Worm (Caenorhabditis elegans) whole organism, late embryonic: ENCODE data around the gene pyt-1.

Experiments
- C38D4.7 ChIP-seq: fragments of 200-800 bp; sonication (Bioruptor generic); optimal IDR thresholded peaks from 2 replicates; lab custom pipeline; 2018; ENCODE audit warnings: mild to moderate bottlenecking, missing genetic modification characterization, moderate library complexity, missing compliant biosample characterization
- F13H6.1 ChIP-seq: sonication (generic microtip); optimal IDR thresholded peaks from 2 replicates; lab custom pipeline; 2016; ENCODE audit warnings: missing genetic modification characterization, missing compliant biosample characterization
- K02D7.2 ChIP-seq: sonication (generic microtip); optimal IDR thresholded peaks from 2 replicates; lab custom pipeline; 2017; ENCODE audit warnings: mild to moderate bottlenecking, missing genetic modification characterization, missing compliant biosample characterization
- K09A11.1 ChIP-seq: sonication (generic microtip); optimal IDR thresholded peaks from 2 replicates; lab custom pipeline; 2017; ENCODE audit warnings: antibody characterized with exemption, mild to moderate bottlenecking, missing genetic modification characterization, missing compliant biosample characterization; ENCODE audit not compliant: insufficient read depth
- Y22D7AL.16 ChIP-seq: sonication (generic microtip); optimal IDR thresholded peaks from 2 replicates; lab custom pipeline; 2016; ENCODE audit warnings: missing genetic modification characterization, missing compliant biosample characterization
- ama-1 ChIP-seq: fragments of 150-350 bp; optimal IDR thresholded peaks from 2 replicates; lab custom pipeline; 2014
- ceh-18 ChIP-seq: sonication (generic microtip); optimal IDR thresholded peaks from 2 replicates; lab custom pipeline; 2016; ENCODE audit warnings: missing genetic modification characterization, missing compliant biosample characterization
- ceh-19 ChIP-seq: fragments of 200-800 bp; sonication (Bioruptor generic); optimal IDR thresholded peaks from 2 replicates; lab custom pipeline; 2018; ENCODE audit warnings: mild to moderate bottlenecking, missing genetic modification characterization, missing compliant biosample characterization
- ceh-31 ChIP-seq: sonication (generic microtip); optimal IDR thresholded peaks from 2 replicates; lab custom pipeline; 2016; ENCODE audit warnings: missing genetic modification characterization, missing compliant biosample characterization
- ceh-48 ChIP-seq: sonication (generic microtip); optimal IDR thresholded peaks from 2 replicates; lab custom pipeline; 2016; ENCODE audit warnings: missing genetic modification characterization, inconsistent platforms, missing compliant biosample characterization
- ceh-6 ChIP-seq: fragments of 200-800 bp; sonication (Bioruptor generic); optimal IDR thresholded peaks from 2 replicates; lab custom pipeline; 2018; ENCODE audit warnings: mild to moderate bottlenecking, missing genetic modification characterization, missing compliant biosample characterization
- ceh-9 ChIP-seq: sonication (generic microtip); optimal IDR thresholded peaks from 2 replicates; lab custom pipeline; 2016; ENCODE audit warnings: mild to moderate bottlenecking, missing genetic modification characterization, inconsistent platforms, missing compliant biosample characterization
- dmd-4 ChIP-seq: sonication (generic microtip); optimal IDR thresholded peaks from 2 replicates; lab custom pipeline; 2016; ENCODE audit warnings: borderline replicate concordance, missing genetic modification characterization, missing compliant biosample characterization
- dve-1 ChIP-seq: sonication (generic microtip); optimal IDR thresholded peaks from 2 replicates; lab custom pipeline; 2017; ENCODE audit warnings: antibody characterized with exemption, mild to moderate bottlenecking, missing genetic modification characterization, missing compliant biosample characterization
- elt-2 ChIP-seq: sonication (generic microtip); optimal IDR thresholded peaks from 2 replicates; lab custom pipeline; 2016; ENCODE audit warnings: missing genetic modification reagents, missing genetic modification characterization, missing compliant biosample characterization
- ets-4 ChIP-seq: sonication (generic microtip); optimal IDR thresholded peaks from 2 replicates; lab custom pipeline; 2016; ENCODE audit warnings: missing genetic modification characterization, missing compliant biosample characterization
- fax-1 ChIP-seq: sonication (generic microtip); optimal IDR thresholded peaks from 2 replicates; lab custom pipeline; 2016; ENCODE audit warnings: missing genotype, missing genetic modification characterization, missing compliant biosample characterization
- gmeb-2 ChIP-seq: sonication (generic microtip); optimal IDR thresholded peaks from 2 replicates; lab custom pipeline; 2016; ENCODE audit warnings: missing genetic modification characterization, inconsistent platforms, missing compliant biosample characterization
- hlh-13 ChIP-seq: fragments of 200-800 bp; sonication (Bioruptor generic); optimal IDR thresholded peaks from 2 replicates; lab custom pipeline; 2018; ENCODE audit warnings: mild to moderate bottlenecking, missing genetic modification characterization, missing compliant biosample characterization
- hlh-15 ChIP-seq: sonication (generic microtip); optimal IDR thresholded peaks from 2 replicates; lab custom pipeline; 2016; ENCODE audit warnings: missing genetic modification characterization, missing compliant biosample characterization
- hlh-30 ChIP-seq: sonication (generic microtip); optimal IDR thresholded peaks from 2 replicates; lab custom pipeline; 2017; ENCODE audit warnings: antibody characterized with exemption, missing genetic modification characterization, missing compliant biosample characterization; ENCODE audit not compliant: insufficient read depth
- hlh-8 ChIP-seq: sonication (generic microtip); optimal IDR thresholded peaks from 2 replicates; lab custom pipeline; 2016; ENCODE audit warnings: missing genotype, missing genetic modification characterization, missing compliant biosample characterization
- lin-11 ChIP-seq: fragments of 200-800 bp; sonication (Bioruptor generic); optimal IDR thresholded peaks from 2 replicates; lab custom pipeline; 2018; ENCODE audit warnings: mild to moderate bottlenecking, missing genetic modification characterization, missing compliant biosample characterization
- mec-3 ChIP-seq: sonication (generic microtip); optimal IDR thresholded peaks from 2 replicates; lab custom pipeline; 2016; ENCODE audit warnings: borderline replicate concordance, missing genetic modification characterization, missing compliant biosample characterization
- nfya-1 ChIP-seq: sonication (generic microtip); optimal IDR thresholded peaks from 2 replicates; lab custom pipeline; 2017; ENCODE audit warnings: missing genetic modification characterization, mild to moderate bottlenecking, missing compliant biosample characterization, antibody characterized with exemption, moderate library complexity
- nhr-232 ChIP-seq: sonication (generic microtip); optimal IDR thresholded peaks from 2 replicates; lab custom pipeline; 2016; ENCODE audit warnings: missing genetic modification characterization, missing compliant biosample characterization
- npax-4 ChIP-seq: sonication (generic microtip); optimal IDR thresholded peaks from 2 replicates; lab custom pipeline; 2016; ENCODE audit warnings: missing genetic modification characterization, missing compliant biosample characterization
- odd-2 ChIP-seq: sonication (generic microtip); optimal IDR thresholded peaks from 2 replicates; lab custom pipeline; 2017; ENCODE audit warnings: antibody characterized with exemption, mild to moderate bottlenecking, missing genetic modification characterization, missing compliant biosample characterization
- pag-3 ChIP-seq: sonication (generic microtip); optimal IDR thresholded peaks from 2 replicates; lab custom pipeline; 2016; ENCODE audit warnings: missing compliant biosample characterization, missing genetic modification characterization, borderline replicate concordance
- pat-9 ChIP-seq: fragments of 200-800 bp; sonication (Bioruptor generic); optimal IDR thresholded peaks from 2 replicates; lab custom pipeline; 2018; ENCODE audit warnings: mild to moderate bottlenecking, missing genetic modification characterization, moderate library complexity, missing compliant biosample characterization
- pqm-1 ChIP-seq: sonication (generic microtip); optimal IDR thresholded peaks from 2 replicates; lab custom pipeline; 2016; ENCODE audit warnings: missing genetic modification characterization, missing compliant biosample characterization
- ref-2 ChIP-seq: sonication (generic microtip); optimal IDR thresholded peaks from 2 replicates; lab custom pipeline; 2016; ENCODE audit warnings: missing genetic modification characterization, missing compliant biosample characterization
- syd-9 ChIP-seq: sonication (generic microtip); optimal IDR thresholded peaks from 2 replicates; lab custom pipeline; 2016; ENCODE audit warnings: mild to moderate bottlenecking, missing genetic modification characterization, moderate library complexity, missing compliant biosample characterization
- tbx-2 ChIP-seq: sonication (generic microtip); optimal IDR thresholded peaks from 2 replicates; lab custom pipeline; 2016; ENCODE audit warnings: missing genetic modification characterization, missing compliant biosample characterization
- ttx-3 ChIP-seq: sonication (generic microtip); optimal IDR thresholded peaks from 2 replicates; lab custom pipeline; 2016; ENCODE audit warnings: missing genetic modification reagents, missing genetic modification characterization, missing compliant biosample characterization
- unc-86 ChIP-seq: sonication (generic microtip); optimal IDR thresholded peaks from 2 replicates; lab custom pipeline; 2016; ENCODE audit warnings: missing genetic modification characterization, missing compliant biosample characterization
- zip-5 ChIP-seq: sonication (generic microtip); optimal IDR thresholded peaks from 2 replicates; lab custom pipeline; 2016; ENCODE audit warnings: missing genetic modification characterization, missing compliant biosample characterization
- ztf-16 ChIP-seq: sonication (generic microtip); optimal IDR thresholded peaks from 2 replicates; lab custom pipeline; 2017; ENCODE audit warnings: missing genetic modification characterization, missing compliant biosample characterization

Gene pyt-1

ce11 chrV:10198386-10198785 is 30.7 kb downstream of the pyt-1 start, which contains the start of gene ZK856.6:
ZK856.6 (plus strand) TSS chrV:10198686.
- no peak for TF ChIP-seq dmd-4 (tag; lab: Kevin White, UChicago)
- TF ChIP-seq nfya-1, result no peak
- TF ChIP-seq zip-5 (tag; lab: Kevin White, UChicago), result no peak
- no peak for TF ChIP-seq ceh-9 (tag; lab: Kevin White, UChicago)
- no peak for TF ChIP-seq ceh-18
- no peak for TF ChIP-seq K09A11.1
- no peak for TF ChIP-seq F13H6.1 (tag; lab: Kevin White, UChicago)
- TF ChIP-seq hlh-15 (tag; lab: Kevin White, UChicago), result no peak
- TF ChIP-seq ceh-19 (GFP tag; lab: Kevin White, UChicago), result no peak
- TF ChIP-seq hlh-8 (tag; lab: Kevin White, UChicago), result no peak
- no peak for TF ChIP-seq odd-2 (tag; lab: Kevin White, UChicago)
- TF ChIP-seq gmeb-2 (tag; lab: Kevin White, UChicago), result no peak
- TF ChIP-seq ceh-6, result no peak
- no peak for TF ChIP-seq mec-3 (tag; lab: Kevin White, UChicago)
- TF ChIP-seq syd-9 (tag; lab: Kevin White, UChicago), result no peak

ce11 chrV:10191242-10191641 is 37.9 kb downstream of the pyt-1 start:
- no peak for TF ChIP-seq pat-9 (tag; lab: Kevin White, UChicago)
- TF ChIP-seq ref-2 (tag; lab: Kevin White, UChicago), result no peak
- TF ChIP-seq pqm-1 (tag; lab: Kevin White, UChicago), result no peak
- no peak for TF ChIP-seq pag-3 (tag; lab: Kevin White, UChicago)
- no peak for TF ChIP-seq fax-1 (tag; lab: Kevin White, UChicago)
- TF ChIP-seq Y22D7AL.16, result no peak
- no peak for TF ChIP-seq ceh-31 (tag; lab: Kevin White, UChicago)
- TF ChIP-seq ztf-16 (tag; lab: Kevin White, UChicago), result no peak
- TF ChIP-seq dve-1 (tag; lab: Kevin White, UChicago), result no peak

ce11 chrV:10190081-10190556 is 39.0 kb downstream of the pyt-1 start, which contains the start of gene ZK856.5:
ZK856.5 (minus strand) TSS chrV:10190131.
- no peak for TF ChIP-seq hlh-30
- no peak for TF ChIP-seq ttx-3 (tag; lab: Kevin White, UChicago)
- TF ChIP-seq nhr-232 (tag; lab: Kevin White, UChicago), result no peak
- TF ChIP-seq ceh-48 (tag; lab: Kevin White, UChicago), result no peak
- TF ChIP-seq tbx-2 (tag; lab: Kevin White, UChicago), result no peak
- TF ChIP-seq ceh-31 (tag; lab: Kevin White, UChicago), result no peak
- TF ChIP-seq unc-86 (tag; lab: Kevin White, UChicago), result no peak
- peak; percentile 44 for TF ChIP-seq elt-2 (tag; lab: Kevin White, UChicago)

ce11 chrV:10185719-10186118 is 43.4 kb downstream of the pyt-1 start, which contains the start of gene ZK856.18:
ZK856.18 (minus strand) TSS chrV:10186007.
- TF ChIP-seq ceh-48 (tag; lab: Kevin White, UChicago), result no peak
- no peak for TF ChIP-seq C38D4.7
- TF ChIP-seq K02D7.2 (tag; lab: Kevin White, UChicago), result no peak
- no peak for TF ChIP-seq elt-2 (tag; lab: Kevin White, UChicago)
- TF ChIP-seq lin-11 (tag; lab: Kevin White, UChicago), result no peak
- no peak for TF ChIP-seq pat-9 (tag; lab: Kevin White, UChicago)
- TF ChIP-seq tbx-2 (tag; lab: Kevin White, UChicago), result no peak
- no peak for TF ChIP-seq hlh-13
- no peak for TF ChIP-seq odd-2 (tag; lab: Kevin White, UChicago)
- no peak for TF ChIP-seq ama-1 (lab: Kevin White, UChicago)
- TF ChIP-seq ets-4 (tag; lab: Kevin White, UChicago), result no peak
- no peak for TF ChIP-seq npax-4 (tag; lab: Kevin White, UChicago)
